Worm (Caenorhabditis elegans) whole organism, early embryonic: ENCODE measurements around the gene B0546.3.
"Not testable (repeated sequence)": the region's sequence is repeated elsewhere in the genome, so short reads cannot be mapped to it uniquely, and the experiment has no call there.

Source experiments
- B0310.2 ChIP-seq: sonication (generic microtip); optimal IDR thresholded peaks from 2 replicates; lab custom pipeline; 2016; ENCODE audit warnings: mild to moderate bottlenecking, missing genetic modification characterization, missing compliant biosample characterization
- F13C5.2 ChIP-seq: sonication (generic microtip); optimal IDR thresholded peaks from 2 replicates; lab custom pipeline; 2017; ENCODE audit warnings: mild to moderate bottlenecking, missing genetic modification characterization, inconsistent platforms, missing compliant biosample characterization
- aly-1 ChIP-seq: sonication (generic microtip); optimal IDR thresholded peaks from 2 replicates; lab custom pipeline; 2016; ENCODE audit warnings: missing genetic modification characterization, missing compliant biosample characterization
- ama-1 ChIP-seq: fragments of 150-350 bp; optimal IDR thresholded peaks from 2 replicates; lab custom pipeline; 2014
- ceh-13 ChIP-seq: fragments of 200-800 bp; sonication (Bioruptor generic); optimal IDR thresholded peaks from 2 replicates; lab custom pipeline; 2018; ENCODE audit warnings: mild to moderate bottlenecking, missing genetic modification characterization, missing compliant biosample characterization
- ceh-36 ChIP-seq: sonication (generic microtip); optimal IDR thresholded peaks from 2 replicates; lab custom pipeline; 2016; ENCODE audit warnings: missing genetic modification characterization, inconsistent platforms, missing compliant biosample characterization
- ets-7 ChIP-seq: sonication (generic microtip); optimal IDR thresholded peaks from 2 replicates; lab custom pipeline; 2016; ENCODE audit warnings: missing genotype, missing genetic modification characterization, missing compliant biosample characterization
- flt-1 ChIP-seq: fragments of 200-800 bp; sonication (Bioruptor generic); IDR thresholded peaks from 2 replicates; pipeline ENCODE4 v1.3.6; 2022; ENCODE audit warnings: missing genetic modification characterization, missing compliant biosample characterization
- hmbx-1 ChIP-seq: sonication (generic microtip); optimal IDR thresholded peaks from 2 replicates; lab custom pipeline; 2016; ENCODE audit warnings: mild to moderate bottlenecking, missing genetic modification characterization, missing compliant biosample characterization
- hmg-4 ChIP-seq: fragments of 200-800 bp; sonication (Bioruptor generic); optimal IDR thresholded peaks from 2 replicates; lab custom pipeline; 2018; ENCODE audit warnings: mild to moderate bottlenecking, missing genetic modification characterization, missing compliant biosample characterization
- hnd-1 ChIP-seq: sonication (generic microtip); optimal IDR thresholded peaks from 2 replicates; lab custom pipeline; 2016; ENCODE audit warnings: missing genetic modification characterization, missing compliant biosample characterization
- pes-1 ChIP-seq: fragments of 200-800 bp; sonication (Bioruptor generic); IDR thresholded peaks from 2 replicates; pipeline ENCODE4 v1.3.6; 2022; ENCODE audit warnings: missing genetic modification reagents, missing genetic modification characterization, missing compliant biosample characterization
- scrt-1 ChIP-seq: fragments of 200-800 bp; sonication (Bioruptor generic); IDR thresholded peaks from 2 replicates; pipeline ENCODE4 v1.3.6; 2022; ENCODE audit warnings: missing genetic modification characterization, missing compliant biosample characterization
- sea-1 ChIP-seq: fragments of 200-800 bp; sonication (Bioruptor generic); conservative IDR thresholded peaks from 2 replicates; pipeline ENCODE4 v1.3.6; 2022; ENCODE audit warnings: missing genetic modification characterization, missing compliant biosample characterization
- tbx-11 ChIP-seq: fragments of 200-800 bp; sonication (Bioruptor generic); IDR thresholded peaks from 2 replicates; pipeline ENCODE4 v1.3.6; 2022; ENCODE audit warnings: missing genetic modification characterization, missing compliant biosample characterization
- tbx-37 ChIP-seq: fragments of 200-800 bp; sonication (Bioruptor generic); conservative IDR thresholded peaks from 2 replicates; pipeline ENCODE4 v1.3.6; 2022; ENCODE audit warnings: missing genetic modification reagents, missing genetic modification characterization, missing compliant biosample characterization
- tra-4 ChIP-seq: sonication (generic microtip); optimal IDR thresholded peaks from 2 replicates; lab custom pipeline; 2017; ENCODE audit warnings: missing genetic modification characterization, missing compliant biosample characterization

Gene B0546.3

ce11 chrIV:3398078-3398477 lies 15.4 kb upstream of the B0546.3 start:
- TF ChIP-seq sea-1 (no peak), B0310.2 (tag; lab: Kevin White, UChicago) (no peak), tra-4 (tag; lab: Kevin White, UChicago) (no peak), tbx-37 (GFP tag; lab: Robert Waterston, UW) (no peak), aly-1 (tag; lab: Kevin White, UChicago) (no peak), ceh-13 (GFP tag; lab: Kevin White, UChicago) (no peak), hmg-4 (GFP tag; lab: Kevin White, UChicago) (no peak), scrt-1 (GFP tag; lab: Robert Waterston, UW) (no peak), ama-1 (lab: Kevin White, UChicago) (no peak), flt-1 (GFP tag; lab: Robert Waterston, UW) (no peak), pes-1 (GFP tag; lab: Robert Waterston, UW) (no peak), ets-7 (tag; lab: Kevin White, UChicago) (no peak), hmbx-1 (no peak), hnd-1 (no peak), F13C5.2 (tag; lab: Kevin White, UChicago) (no peak), ceh-36 (no peak), tbx-11 (GFP tag; lab: Robert Waterston, UW) (no peak)

ce11 chrIV:3395581-3395980 lies 12.9 kb upstream of the B0546.3 start, which contains the start of gene C04C3.14:
C04C3.14 (plus strand) TSS chrIV:3395881.
- TF ChIP-seq tbx-37 (GFP tag; lab: Robert Waterston, UW) (no peak), F13C5.2 (tag; lab: Kevin White, UChicago) (no peak), hmg-4 (GFP tag; lab: Kevin White, UChicago) (no peak), ceh-13 (GFP tag; lab: Kevin White, UChicago) (no peak), hmbx-1 (no peak), B0310.2 (tag; lab: Kevin White, UChicago) (no peak), ets-7 (tag; lab: Kevin White, UChicago) (no peak), scrt-1 (GFP tag; lab: Robert Waterston, UW) (no peak), tra-4 (tag; lab: Kevin White, UChicago) (no peak), flt-1 (GFP tag; lab: Robert Waterston, UW) (no peak), tbx-11 (GFP tag; lab: Robert Waterston, UW) (no peak), ceh-36 (no peak), ama-1 (lab: Kevin White, UChicago) (no peak), pes-1 (GFP tag; lab: Robert Waterston, UW) (no peak), hnd-1 (no peak)

ce11 chrIV:3394066-3394465 lies 11.4 kb upstream of the B0546.3 start, which contains the start of gene C04C3.4:
C04C3.4 (plus strand) TSS chrIV:3394366.
- not testable (repeated sequence) for TF ChIP-seq tra-4, B0310.2, ets-7 (tag; lab: Kevin White, UChicago)

- not testable (repeated sequence) for TF ChIP-seq B0310.2 (tag; lab: Kevin White, UChicago); F13C5.2 (tag; lab: Kevin White, UChicago); pes-1 (GFP tag; lab: Robert Waterston, UW)
These were observed 7.4 kb upstream of the B0546.3 start, which contains the start of gene B0546.5 for ce11 chrIV:3389999-3390398. B0546.5 (minus strand) TSS chrIV:3390099.

- TF ChIP-seq B0310.2 (tag; lab: Kevin White, UChicago), result no peak
- TF ChIP-seq ama-1 (lab: Kevin White, UChicago), result no peak
- TF ChIP-seq hmg-4 (GFP tag; lab: Kevin White, UChicago), result no peak
- no peak for TF ChIP-seq scrt-1 (GFP tag; lab: Robert Waterston, UW)
- TF ChIP-seq tra-4 (tag; lab: Kevin White, UChicago), result no peak
- no peak for TF ChIP-seq sea-1
- TF ChIP-seq F13C5.2 (tag; lab: Kevin White, UChicago), result no peak
- TF ChIP-seq hnd-1, result no peak
- TF ChIP-seq pes-1 (GFP tag; lab: Robert Waterston, UW), result no peak
- no peak for TF ChIP-seq hmbx-1
These were observed 4.1 kb upstream of the B0546.3 start for ce11 chrIV:3386504-3387290.

ce11 chrIV:3385337-3386215 lies 2.9 kb upstream of the B0546.3 start, which contains the start of gene mai-2:
mai-2 (plus strand) TSS chrIV:3385910.
- no peak for TF ChIP-seq ceh-36

- peak; percentile 19 for TF ChIP-seq hmg-4 (GFP tag; lab: Kevin White, UChicago)
- TF ChIP-seq aly-1 (tag; lab: Kevin White, UChicago), result no peak
These were observed 2.0 kb upstream of the B0546.3 start for ce11 chrIV:3384593-3384992.
